Worm (Caenorhabditis elegans) whole organism, L2 larva: ENCODE results near the gene clec-256.

ENCODE experiments used
- ceh-16 ChIP-seq: fragments of 150-350 bp; optimal IDR thresholded peaks from 2 replicates; lab custom pipeline; 2014; ENCODE audit warnings: missing biosample characterization, missing genetic modification characterization
- ceh-82 ChIP-seq: fragments of 150-350 bp; optimal IDR thresholded peaks from 2 replicates; lab custom pipeline; 2014; ENCODE audit warnings: missing biosample characterization, missing genetic modification characterization
- egl-27 ChIP-seq: sonication (generic microtip); optimal IDR thresholded peaks from 3 replicates; lab custom pipeline; 2017; ENCODE audit warnings: missing biosample characterization, missing genetic modification reagents, missing genetic modification characterization
- elt-3 ChIP-seq: sonication (generic microtip); optimal IDR thresholded peaks from 2 replicates; lab custom pipeline; 2017; ENCODE audit warnings: missing biosample characterization, missing genetic modification characterization
- fos-1 ChIP-seq: fragments of 150-350 bp; optimal IDR thresholded peaks from 2 replicates; lab custom pipeline; 2014; ENCODE audit warnings: missing biosample characterization, missing genetic modification characterization
- lin-39 ChIP-seq: fragments of 150-350 bp; optimal IDR thresholded peaks from 2 replicates; lab custom pipeline; 2014; ENCODE audit warnings: missing biosample characterization, missing genetic modification reagents, missing genetic modification characterization
- nhr-12 ChIP-seq: fragments of 150-350 bp; optimal IDR thresholded peaks from 2 replicates; lab custom pipeline; 2014; ENCODE audit warnings: missing biosample characterization, missing genetic modification characterization
- nhr-237 ChIP-seq: fragments of 150-350 bp; optimal IDR thresholded peaks from 2 replicates; lab custom pipeline; 2014; ENCODE audit warnings: missing biosample characterization, missing genetic modification characterization
- snpc-4 ChIP-seq: fragments of 150-350 bp; optimal IDR thresholded peaks from 2 replicates; lab custom pipeline; 2014; ENCODE audit warnings: missing biosample characterization, missing genetic modification characterization
- unc-55 ChIP-seq: fragments of 150-350 bp; sonication (generic microtip); optimal IDR thresholded peaks from 3 replicates; lab custom pipeline; 2014; ENCODE audit warnings: missing biosample characterization, missing genetic modification reagents, missing genetic modification characterization
- unc-62 ChIP-seq: fragments of 150-350 bp; optimal IDR thresholded peaks from 2 replicates; lab custom pipeline; 2014; ENCODE audit warnings: missing biosample characterization, missing genetic modification reagents, missing genetic modification characterization

DNA sequence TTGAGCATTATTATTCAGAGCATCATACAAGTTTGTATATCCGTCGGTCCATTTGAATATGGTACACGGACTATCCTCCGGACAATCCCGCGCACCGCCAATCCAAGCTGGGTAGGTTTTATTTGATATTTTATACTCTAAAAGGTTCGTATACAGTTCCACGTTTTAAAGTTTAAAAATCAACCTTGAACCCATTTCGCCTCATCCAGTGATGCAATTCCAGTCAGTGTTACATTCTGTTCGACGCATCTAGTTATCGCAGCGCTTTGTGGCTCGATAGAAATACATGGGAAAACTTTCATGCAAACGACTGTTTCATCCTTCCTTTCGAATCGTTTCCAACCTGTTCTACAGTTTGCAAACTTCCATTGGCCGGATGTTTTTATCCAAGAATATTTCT lies 1.6 kb upstream of the clec-256 start:
- TF ChIP-seq unc-62 (GFP tag; lab: Kevin White, UChicago) (no peak), snpc-4 (no peak), unc-55 (GFP tag; lab: Kevin White, UChicago) (no peak), egl-27 (tag; lab: Kevin White, UChicago) (no peak), nhr-12 (tag; lab: Kevin White, UChicago) (no peak), nhr-237 (tag; lab: Kevin White, UChicago) (no peak), lin-39 (no peak), ceh-82 (tag; lab: Kevin White, UChicago) (no peak), ceh-16 (tag; lab: Kevin White, UChicago) (no peak), elt-3 (tag; lab: Kevin White, UChicago) (no peak), fos-1 (tag; lab: Kevin White, UChicago) (no peak)
